Worm (Caenorhabditis elegans) whole organism, L4 larva: ENCODE data around the gene hpo-15.

Experiments used
- Y105C5A.15 ChIP-seq: fragments of 200-800 bp; sonication (Bioruptor generic); IDR thresholded peaks from 2 replicates; pipeline ENCODE4 v1.3.6; 2022; ENCODE audit warnings: missing genetic modification characterization, missing compliant biosample characterization
- ama-1 ChIP-seq: fragments of 150-350 bp; optimal IDR thresholded peaks from 2 replicates; lab custom pipeline; 2014; ENCODE audit warnings: inconsistent platforms, mixed read lengths
- ceh-32 ChIP-seq: sonication (generic microtip); optimal IDR thresholded peaks from 2 replicates; lab custom pipeline; 2016; ENCODE audit warnings: mild to moderate bottlenecking, missing genetic modification characterization, missing compliant biosample characterization; ENCODE audit not compliant: poor library complexity
- dpl-1 ChIP-seq: fragments of 150-350 bp; optimal IDR thresholded peaks from 2 replicates; lab custom pipeline; 2014; ENCODE audit warnings: missing biosample characterization, missing genetic modification reagents, missing genetic modification characterization
- hlh-11 ChIP-seq: fragments of 200-800 bp; sonication (Bioruptor generic); optimal IDR thresholded peaks from 2 replicates; lab custom pipeline; 2018; ENCODE audit warnings: mild to moderate bottlenecking, missing genetic modification characterization, missing compliant biosample characterization
- hlh-30 ChIP-seq: sonication (generic microtip); optimal IDR thresholded peaks from 2 replicates; lab custom pipeline; 2017; ENCODE audit warnings: antibody characterized with exemption, mild to moderate bottlenecking, missing genetic modification characterization, missing compliant biosample characterization; ENCODE audit not compliant: insufficient read depth
- nhr-77 ChIP-seq: fragments of 150-350 bp; optimal IDR thresholded peaks from 2 replicates; lab custom pipeline; 2014; ENCODE audit warnings: missing biosample characterization, missing genetic modification characterization
- pha-4 ChIP-seq, 2 experiments: fragments of 150-350 bp in 1 of 2; fragments of 200-800 bp in 1 of 2; sonication (Bioruptor generic) in 1 of 2; IDR thresholded peaks in 1 of 2; optimal IDR thresholded peaks in 1 of 2; 2 replicates each; pipeline versions ENCODE4 v1.3.6 to Lab custom; 2014 to 2022; ENCODE audit warnings: missing genetic modification characterization in 2 of 2, missing genetic modification reagents in 2 of 2, missing biosample characterization in 1 of 2, missing compliant biosample characterization in 1 of 2
- skn-1 ChIP-seq: fragments of 150-350 bp; optimal IDR thresholded peaks from 2 replicates; lab custom pipeline; 2014; ENCODE audit warnings: missing biosample characterization, missing genetic modification characterization
- ztf-11 ChIP-seq: fragments of 150-350 bp; optimal IDR thresholded peaks from 2 replicates; lab custom pipeline; 2014; ENCODE audit warnings: missing biosample characterization, missing genetic modification characterization

- TF ChIP-seq ztf-11 (no peak), ceh-32 (no peak), pha-4 (GFP tag; IDR thresholded peaks at IDR 0.05; lab: Robert Waterston, UW) (no peak), pha-4 (tag; optimal IDR thresholded peaks at IDR 0.05; lab: Kevin White, UChicago) (no peak), hlh-30 (tag; lab: Kevin White, UChicago) (no peak), hlh-11 (no peak), dpl-1 (GFP tag; lab: Kevin White, UChicago) (no peak), nhr-77 (tag; lab: Kevin White, UChicago) (no peak), ama-1 (lab: Kevin White, UChicago) (no peak), skn-1 (tag; lab: Kevin White, UChicago) (no peak), Y105C5A.15 (GFP tag; lab: Robert Waterston, UW) (no peak)
Observed at ce11 chrV:5493447-5493846, 20.2 kb downstream of the hpo-15 start, which contains the start of gene T05C3.2.
